Worm (Caenorhabditis elegans) whole organism, L1 larva: ENCODE results near the gene fbxb-3.
A peak's percentile ranks its signal among the peaks of the same experiment; 100 is the strongest.

Source experiments
- C34B4.2 ChIP-seq: sonication (generic microtip); optimal IDR thresholded peaks from 2 replicates; lab custom pipeline; 2017; ENCODE audit warnings: mild to moderate bottlenecking, missing genetic modification characterization, missing compliant biosample characterization
- F16B12.6 ChIP-seq: fragments of 150-350 bp; optimal IDR thresholded peaks from 2 replicates; lab custom pipeline; 2014; ENCODE audit warnings: missing biosample characterization, missing genetic modification characterization
- aha-1 ChIP-seq: fragments of 150-350 bp; optimal IDR thresholded peaks from 2 replicates; lab custom pipeline; 2014; ENCODE audit warnings: missing biosample characterization, missing genetic modification characterization
- alr-1 ChIP-seq: fragments of 200-800 bp; sonication (Bioruptor generic); optimal IDR thresholded peaks from 2 replicates; lab custom pipeline; 2018; ENCODE audit warnings: borderline replicate concordance, mild to moderate bottlenecking, missing genetic modification characterization, missing compliant biosample characterization
- ama-1 ChIP-seq: fragments of 150-350 bp; optimal IDR thresholded peaks from 2 replicates; lab custom pipeline; 2014
- blmp-1 ChIP-seq: fragments of 150-350 bp; optimal IDR thresholded peaks from 2 replicates; lab custom pipeline; 2014; ENCODE audit warnings: missing biosample characterization, missing genetic modification characterization
- ceh-63 ChIP-seq: fragments of 200-800 bp; sonication (Bioruptor generic); optimal IDR thresholded peaks from 2 replicates; lab custom pipeline; 2018; ENCODE audit warnings: mild to moderate bottlenecking, missing genetic modification characterization, missing compliant biosample characterization
- ceh-90 ChIP-seq: sonication (generic microtip); optimal IDR thresholded peaks from 2 replicates; lab custom pipeline; 2016; ENCODE audit warnings: missing genetic modification characterization, missing compliant biosample characterization
- ces-1 ChIP-seq: fragments of 150-350 bp; optimal IDR thresholded peaks from 2 replicates; lab custom pipeline; 2014; ENCODE audit warnings: missing biosample characterization, missing genetic modification reagents, missing genetic modification characterization
- dpl-1 ChIP-seq, 3 experiments: fragments of 150-350 bp in 2 of 3; sonication (generic microtip) in 1 of 3; optimal IDR thresholded peaks; 2 replicates each; lab custom pipeline; 2014 to 2017; ENCODE audit warnings: missing biosample characterization in 3 of 3, missing genetic modification characterization in 3 of 3, missing genetic modification reagents in 3 of 3
- efl-1 ChIP-seq, 4 experiments: fragments of 150-350 bp; optimal IDR thresholded peaks in 3 of 4; peaks in 1 of 4; 1 replicate in 1 of 4; 2 replicates in 3 of 4; lab custom pipeline; 2014; ENCODE audit warnings: missing biosample characterization in 2 of 4, missing genetic modification characterization in 2 of 4, missing genetic modification reagents in 2 of 4
- egl-13 ChIP-seq: sonication (generic microtip); optimal IDR thresholded peaks from 2 replicates; lab custom pipeline; 2016; ENCODE audit warnings: missing genotype, missing genetic modification reagents, missing genetic modification characterization, missing compliant biosample characterization
- elt-2 ChIP-seq: sonication (generic microtip); optimal IDR thresholded peaks from 2 replicates; lab custom pipeline; 2016; ENCODE audit warnings: missing genetic modification characterization, mild to moderate bottlenecking, inconsistent platforms, missing compliant biosample characterization, missing genetic modification reagents
- elt-3 ChIP-seq, 6 experiments: fragments of 150-350 bp in 1 of 6; sonication (generic microtip); optimal IDR thresholded peaks; 2 replicates each; lab custom pipeline; 2017 to 2018; ENCODE audit warnings: missing biosample characterization in 6 of 6, missing genetic modification characterization in 6 of 6, inconsistent platforms in 1 of 6
- ets-5 ChIP-seq: fragments of 200-800 bp; sonication (Bioruptor generic); IDR thresholded peaks from 2 replicates; pipeline ENCODE4 v1.3.6; 2022; ENCODE audit warnings: missing genetic modification characterization, missing compliant biosample characterization
- fkh-10 ChIP-seq: sonication (generic microtip); optimal IDR thresholded peaks from 2 replicates; lab custom pipeline; 2017; ENCODE audit warnings: missing biosample characterization, missing genetic modification reagents, missing genetic modification characterization
- fkh-4 ChIP-seq: sonication (generic microtip); optimal IDR thresholded peaks from 2 replicates; lab custom pipeline; 2016; ENCODE audit warnings: missing compliant biosample characterization, missing genetic modification characterization, borderline replicate concordance
- fkh-8 ChIP-seq: sonication (generic microtip); optimal IDR thresholded peaks from 2 replicates; lab custom pipeline; 2016; ENCODE audit warnings: mild to moderate bottlenecking, missing genetic modification characterization, missing compliant biosample characterization
- grh-1 ChIP-seq: fragments of 200-800 bp; sonication (Bioruptor generic); IDR thresholded peaks from 2 replicates; pipeline ENCODE4 v1.3.6; 2022; ENCODE audit warnings: missing genetic modification reagents, missing genetic modification characterization, missing compliant biosample characterization
- hpl-2 ChIP-seq: fragments of 150-350 bp; optimal IDR thresholded peaks from 2 replicates; lab custom pipeline; 2014; ENCODE audit warnings: missing biosample characterization, missing genetic modification reagents, missing genetic modification characterization
- irx-1 ChIP-seq: sonication (generic microtip); optimal IDR thresholded peaks from 2 replicates; lab custom pipeline; 2016; ENCODE audit warnings: missing genetic modification characterization, missing compliant biosample characterization
- jun-1 ChIP-seq: fragments of 150-350 bp; optimal IDR thresholded peaks from 2 replicates; lab custom pipeline; 2014; ENCODE audit warnings: missing biosample characterization, missing genetic modification reagents, missing genetic modification characterization
- lin-13 ChIP-seq: fragments of 150-350 bp; optimal IDR thresholded peaks from 2 replicates; lab custom pipeline; 2014; ENCODE audit warnings: missing biosample characterization, missing genetic modification reagents, missing genetic modification characterization
- lin-14 ChIP-seq: fragments of 200-800 bp; sonication (Bioruptor generic); optimal IDR thresholded peaks from 2 replicates; lab custom pipeline; 2018; ENCODE audit warnings: mild to moderate bottlenecking, missing genetic modification characterization, moderate library complexity, missing compliant biosample characterization
- lin-15B ChIP-seq: fragments of 150-350 bp; sonication (generic microtip); optimal IDR thresholded peaks from 3 replicates; lab custom pipeline; 2014; ENCODE audit warnings: missing biosample characterization, missing genetic modification characterization
- lir-3 ChIP-seq: sonication (generic microtip); optimal IDR thresholded peaks from 2 replicates; lab custom pipeline; 2016; ENCODE audit warnings: mild to moderate bottlenecking, missing genetic modification characterization, moderate library complexity, missing compliant biosample characterization; ENCODE audit not compliant: poor library complexity
- mab-9 ChIP-seq: fragments of 200-800 bp; sonication (Bioruptor generic); IDR thresholded peaks from 2 replicates; pipeline ENCODE4 v1.3.6; 2022; ENCODE audit warnings: missing genetic modification reagents, missing genetic modification characterization, missing compliant biosample characterization
- mef-2 ChIP-seq: fragments of 150-350 bp; optimal IDR thresholded peaks from 2 replicates; lab custom pipeline; 2014; ENCODE audit warnings: missing biosample characterization, missing genetic modification characterization
- nhr-237 ChIP-seq: fragments of 150-350 bp; optimal IDR thresholded peaks from 2 replicates; lab custom pipeline; 2014; ENCODE audit warnings: missing biosample characterization, missing genetic modification characterization
- nhr-47 ChIP-seq: sonication (generic microtip); optimal IDR thresholded peaks from 2 replicates; lab custom pipeline; 2016; ENCODE audit warnings: mild to moderate bottlenecking, missing genetic modification characterization, moderate library complexity, missing compliant biosample characterization
- nhr-76 ChIP-seq: sonication (generic microtip); optimal IDR thresholded peaks from 2 replicates; lab custom pipeline; 2017; ENCODE audit warnings: missing biosample characterization, missing genetic modification characterization
- nhr-77 ChIP-seq: fragments of 150-350 bp; optimal IDR thresholded peaks from 2 replicates; lab custom pipeline; 2014; ENCODE audit warnings: missing biosample characterization, missing genetic modification characterization
- nhr-84 ChIP-seq: sonication (generic microtip); optimal IDR thresholded peaks from 2 replicates; lab custom pipeline; 2017; ENCODE audit warnings: missing biosample characterization, missing genetic modification characterization
- nhr-85 ChIP-seq: sonication (generic microtip); peaks from one replicate; lab custom pipeline; 2016; ENCODE audit warnings: missing genetic modification characterization, inconsistent platforms, missing compliant biosample characterization
- pag-3 ChIP-seq: sonication (generic microtip); optimal IDR thresholded peaks from 2 replicates; lab custom pipeline; 2017; ENCODE audit warnings: missing genetic modification characterization, mild to moderate bottlenecking, missing compliant biosample characterization, antibody characterized with exemption, borderline replicate concordance; ENCODE audit not compliant: insufficient read depth
- rnt-1 ChIP-seq: sonication (generic microtip); optimal IDR thresholded peaks from 2 replicates; lab custom pipeline; 2016; ENCODE audit warnings: mild to moderate bottlenecking, missing genetic modification characterization, moderate library complexity, missing compliant biosample characterization
- skn-1 ChIP-seq: fragments of 150-350 bp; optimal IDR thresholded peaks from 2 replicates; lab custom pipeline; 2014; ENCODE audit warnings: missing biosample characterization, missing genetic modification characterization
- snpc-4 ChIP-seq: fragments of 150-350 bp; optimal IDR thresholded peaks from 2 replicates; lab custom pipeline; 2014; ENCODE audit warnings: missing biosample characterization, missing genetic modification characterization
- snu-23 ChIP-seq: sonication (generic microtip); optimal IDR thresholded peaks from 2 replicates; lab custom pipeline; 2016; ENCODE audit warnings: missing genetic modification characterization, missing compliant biosample characterization
- sptf-1 ChIP-seq: fragments of 150-350 bp; optimal IDR thresholded peaks from 2 replicates; lab custom pipeline; 2014; ENCODE audit warnings: missing biosample characterization, missing genetic modification characterization
- swsn-7 ChIP-seq: sonication (generic microtip); optimal IDR thresholded peaks from 2 replicates; lab custom pipeline; 2016; ENCODE audit warnings: missing genetic modification characterization, missing compliant biosample characterization
- tlp-1 ChIP-seq: fragments of 150-350 bp; optimal IDR thresholded peaks from 2 replicates; lab custom pipeline; 2014; ENCODE audit warnings: missing biosample characterization, missing genetic modification characterization
- unc-130 ChIP-seq: fragments of 150-350 bp; optimal IDR thresholded peaks from 2 replicates; lab custom pipeline; 2017; ENCODE audit warnings: missing biosample characterization, missing genetic modification characterization, inconsistent platforms
- unc-30 ChIP-seq: sonication (generic microtip); optimal IDR thresholded peaks from 2 replicates; lab custom pipeline; 2017; ENCODE audit warnings: missing biosample characterization, missing genetic modification characterization
- unc-62 ChIP-seq: fragments of 150-350 bp; optimal IDR thresholded peaks from 2 replicates; lab custom pipeline; 2014; ENCODE audit warnings: missing biosample characterization, missing genetic modification reagents, missing genetic modification characterization
- unc-98 ChIP-seq: fragments of 200-800 bp; sonication (Bioruptor generic); IDR thresholded peaks from 2 replicates; pipeline ENCODE4 v1.3.6; 2022; ENCODE audit warnings: missing genetic modification characterization, missing compliant biosample characterization
- vab-15 ChIP-seq: sonication (generic microtip); optimal IDR thresholded peaks from 2 replicates; lab custom pipeline; 2017; ENCODE audit warnings: missing genotype, mild to moderate bottlenecking, missing genetic modification characterization, missing compliant biosample characterization
- zag-1 ChIP-seq: fragments of 150-350 bp; optimal IDR thresholded peaks from 2 replicates; lab custom pipeline; 2014; ENCODE audit warnings: missing biosample characterization, missing genetic modification characterization
- ztf-4 ChIP-seq: fragments of 150-350 bp; optimal IDR thresholded peaks from 2 replicates; lab custom pipeline; 2014; ENCODE audit warnings: missing biosample characterization, missing genetic modification characterization

Gene fbxb-3

DNA sequence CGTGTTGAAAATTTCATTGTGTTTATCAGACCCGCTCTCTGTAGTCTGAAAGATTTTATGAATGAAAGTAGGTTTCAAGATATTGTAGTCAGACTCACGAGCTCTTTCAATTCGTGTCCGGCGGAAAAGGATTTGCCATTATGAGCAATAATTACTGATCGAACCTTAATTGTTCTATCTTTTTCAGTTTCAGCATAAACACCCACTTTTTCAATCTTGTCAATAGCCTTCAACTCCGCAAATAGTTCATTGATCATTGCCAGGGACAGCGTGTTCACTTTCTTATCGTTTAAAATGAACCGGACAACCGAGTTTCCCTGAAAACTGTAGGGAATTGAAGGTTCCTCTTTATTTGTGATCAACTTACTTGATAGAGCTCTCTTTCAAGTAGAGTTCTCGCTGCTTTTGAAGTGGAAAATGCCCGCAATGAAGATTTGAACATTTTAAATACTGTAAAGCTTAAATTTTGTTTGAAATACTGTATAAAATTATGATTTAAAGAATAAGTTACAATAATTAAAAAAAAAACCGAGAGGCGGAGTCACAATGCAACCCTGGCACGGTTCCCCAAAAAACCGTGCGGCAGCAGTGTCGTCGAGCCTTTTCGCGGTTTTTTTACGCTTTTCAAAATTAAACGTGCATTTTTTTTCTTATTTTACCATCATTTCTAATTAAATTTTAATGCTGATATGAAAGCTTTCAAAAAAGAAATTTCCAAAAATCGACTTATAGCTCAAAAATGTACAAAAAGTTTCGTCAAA is 17.3 kb downstream of the fbxb-3 start, which contains the start of gene ech-2 (continued):
- TF ChIP-seq efl-1 (optimal IDR thresholded peaks at IDR 0.05; lab: Kevin White, UChicago) (peak; percentile 34), efl-1 (GFP tag; optimal IDR thresholded peaks at IDR 0.05 in 1 of 2; lab: Kevin White, UChicago) (peak; percentile 33 to 93), ceh-90 (tag; lab: Kevin White, UChicago) (peak; percentile 7), lir-3 (no peak), nhr-47 (tag; lab: Kevin White, UChicago) (peak; percentile 31)

DNA sequence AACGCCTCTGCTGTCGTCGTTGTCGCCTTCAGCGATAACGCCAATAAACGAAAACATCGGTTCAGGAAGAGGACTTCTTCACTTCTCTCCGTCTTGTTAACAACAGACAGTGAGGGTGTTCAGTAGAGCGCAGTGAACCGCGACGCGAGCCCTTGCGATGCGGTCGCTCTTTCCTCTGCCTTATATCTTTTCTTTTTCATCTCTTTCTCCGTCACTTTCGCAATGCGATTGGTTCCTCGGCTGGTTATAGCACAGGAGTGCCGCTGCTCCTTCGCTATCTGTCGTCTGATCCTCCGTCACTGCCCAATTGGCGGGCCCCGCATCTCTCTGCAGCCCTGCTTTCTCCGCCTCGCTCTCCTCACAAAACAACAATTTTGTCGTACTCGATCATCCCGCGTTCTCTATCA is 18.4 kb downstream of the fbxb-3 start:
- no peak for TF ChIP-seq elt-2 (tag; lab: Kevin White, UChicago)
- TF ChIP-seq lin-14 (GFP tag; lab: Kevin White, UChicago) = peak; percentile 94
- no peak for TF ChIP-seq elt-3 (tag; optimal IDR thresholded peaks at IDR 0.05; lab: Kevin White, UChicago)
- no peak for TF ChIP-seq ceh-63
- TF ChIP-seq zag-1 (tag; lab: Kevin White, UChicago) = no peak
- peak; percentile 44 for TF ChIP-seq lin-13 (GFP tag; lab: Kevin White, UChicago)
- TF ChIP-seq nhr-85 = no peak
- TF ChIP-seq snu-23 (GFP tag; lab: Kevin White, UChicago) = peak; percentile 78
- TF ChIP-seq vab-15 = no peak
- peak; percentile 70 for TF ChIP-seq unc-130
- no peak for TF ChIP-seq aha-1
- TF ChIP-seq pag-3 (tag; lab: Kevin White, UChicago) = no peak
- peak; percentile 81 for TF ChIP-seq skn-1 (tag; lab: Kevin White, UChicago)
- no peak for TF ChIP-seq unc-30 (tag; lab: Kevin White, UChicago)
- peak; percentile 51 for TF ChIP-seq egl-13
- no peak for TF ChIP-seq C34B4.2 (tag; lab: Kevin White, UChicago)
- TF ChIP-seq blmp-1 = no peak
- TF ChIP-seq nhr-77 (tag; lab: Kevin White, UChicago) = peak; percentile 68
- TF ChIP-seq fkh-8 (tag; lab: Kevin White, UChicago) = peak; percentile 91
- TF ChIP-seq efl-1 (optimal IDR thresholded peaks at IDR 0.05; lab: Kevin White, UChicago) = peak; percentile 64 to 73
- TF ChIP-seq efl-1 (GFP tag; optimal IDR thresholded peaks at IDR 0.05 in 1 of 2; lab: Kevin White, UChicago) = peak; percentile 46 to 53
- TF ChIP-seq nhr-237 (tag; lab: Kevin White, UChicago) = no peak
- TF ChIP-seq ceh-90 (tag; lab: Kevin White, UChicago) = no peak
- no peak for TF ChIP-seq mab-9 (GFP tag; lab: Robert Waterston, UW)
- TF ChIP-seq nhr-76 = no peak
- TF ChIP-seq rnt-1 (tag; lab: Kevin White, UChicago) = peak; percentile 62
- no peak for TF ChIP-seq fkh-4
- TF ChIP-seq ztf-4 = no peak
- peak; percentile 15 for TF ChIP-seq irx-1 (tag; lab: Kevin White, UChicago)
- TF ChIP-seq ces-1 = no peak
- TF ChIP-seq hpl-2 (GFP tag; lab: Kevin White, UChicago) = no peak
- TF ChIP-seq unc-98 (GFP tag; lab: Robert Waterston, UW) = no peak
- peak; percentile 76 for TF ChIP-seq jun-1 (tag; lab: Kevin White, UChicago)
- TF ChIP-seq tlp-1 (tag; lab: Kevin White, UChicago) = no peak
- no peak for TF ChIP-seq F16B12.6 (tag; lab: Kevin White, UChicago)
- no peak for TF ChIP-seq sptf-1 (tag; lab: Kevin White, UChicago)
- TF ChIP-seq alr-1 = no peak
- TF ChIP-seq snpc-4 (tag; lab: Kevin White, UChicago) = peak; percentile 14
- peak; percentile 84 for TF ChIP-seq fkh-10 (GFP tag; lab: Kevin White, UChicago)
- TF ChIP-seq ama-1 (lab: Kevin White, UChicago) = no peak
- TF ChIP-seq ets-5 (GFP tag; lab: Robert Waterston, UW) = no peak
- peak; percentile 64 for TF ChIP-seq lin-15B (tag; lab: Kevin White, UChicago)
- peak; percentile 68 for TF ChIP-seq swsn-7 (tag; lab: Kevin White, UChicago)
- TF ChIP-seq dpl-1 (GFP tag; optimal IDR thresholded peaks at IDR 0.05; lab: Kevin White, UChicago) = peak; percentile 9 to 63 (median 51)
- peak; percentile 50 for TF ChIP-seq mef-2 (tag; lab: Kevin White, UChicago)
- TF ChIP-seq nhr-84 (tag; lab: Kevin White, UChicago) = no peak
- peak; percentile 32 for TF ChIP-seq lir-3
- TF ChIP-seq grh-1 (GFP tag; lab: Robert Waterston, UW) = no peak
- TF ChIP-seq unc-62 (GFP tag; lab: Kevin White, UChicago) = no peak
